Fruit fly (Drosophila melanogaster) whole organism, embryonic: Measurements from ENCODE around the gene CG32023.
A peak's percentile ranks its signal among the peaks of the same experiment; 100 is the strongest.

Experiments
- Abd-B ChIP-seq: fragments of 200-800 bp; sonication (Bioruptor generic); optimal IDR thresholded peaks from 2 replicates; lab custom pipeline; 2018; ENCODE audit warnings: missing biosample characterization, mild to moderate bottlenecking, missing genetic modification characterization, moderate library complexity
- Ada2b ChIP-seq: fragments of 200-800 bp; sonication (Bioruptor generic); IDR thresholded peaks from 2 replicates; pipeline ENCODE4 v1.3.6; 2022; ENCODE audit warnings: missing biosample characterization, missing genetic modification characterization
- Bdp1 ChIP-seq: fragments of 200-800 bp; sonication (Bioruptor generic); optimal IDR thresholded peaks from 3 replicates; lab custom pipeline; 2016; ENCODE audit warnings: missing biosample characterization, missing genetic modification characterization
- CG10147 ChIP-seq: fragments of 200-800 bp; sonication (Bioruptor generic); optimal IDR thresholded peaks from 2 replicates; lab custom pipeline; 2019; ENCODE audit warnings: missing biosample characterization, mild to moderate bottlenecking, missing genetic modification characterization, moderate library complexity
- CG10321 ChIP-seq: fragments of 200-800 bp; sonication (Bioruptor generic); IDR thresholded peaks from 2 replicates; pipeline ENCODE4 v1.3.6; 2022; ENCODE audit warnings: missing biosample characterization, missing genetic modification characterization
- CG14860 ChIP-seq: fragments of 200-800 bp; sonication (Bioruptor generic); IDR thresholded peaks from 3 replicates; pipeline ENCODE4 v1.3.6; 2022; ENCODE audit warnings: missing biosample characterization, missing genetic modification characterization; ENCODE audit not compliant: partially characterized antibody
- CG15514 ChIP-seq: fragments of 200-800 bp; sonication (Bioruptor generic); optimal IDR thresholded peaks from 3 replicates; lab custom pipeline; 2017; ENCODE audit warnings: missing biosample characterization, missing genetic modification characterization, mild to moderate bottlenecking, moderate library complexity, missing genetic modification reagents
- CG1647 ChIP-seq: fragments of 200-800 bp; sonication (Bioruptor generic); optimal IDR thresholded peaks from 3 replicates; lab custom pipeline; 2016; ENCODE audit warnings: missing biosample characterization, missing genetic modification characterization
- CG16813 ChIP-seq: fragments of 200-800 bp; sonication (Bioruptor generic); IDR thresholded peaks from 3 replicates; pipeline ENCODE4 v1.3.6; 2022; ENCODE audit warnings: missing biosample characterization, missing genetic modification characterization; ENCODE audit not compliant: partially characterized antibody
- CG1832 ChIP-seq: fragments of 200-800 bp; sonication (Bioruptor generic); optimal IDR thresholded peaks from 2 replicates; lab custom pipeline; 2017; ENCODE audit warnings: missing biosample characterization, mild to moderate bottlenecking, missing genetic modification characterization, inconsistent platforms
- CG2116 ChIP-seq: fragments of 200-800 bp; sonication (Bioruptor generic); optimal IDR thresholded peaks from 3 replicates; lab custom pipeline; 2018; ENCODE audit warnings: missing biosample characterization, mild to moderate bottlenecking, missing genetic modification characterization
- CG30020 ChIP-seq: fragments of 200-800 bp; optimal IDR thresholded peaks from 2 replicates; lab custom pipeline; 2019; ENCODE audit warnings: missing biosample characterization, mild to moderate bottlenecking, missing genetic modification characterization, moderate library complexity
- CG3065 ChIP-seq: fragments of 200-800 bp; sonication (Bioruptor generic); optimal IDR thresholded peaks from 2 replicates; lab custom pipeline; 2016; ENCODE audit warnings: missing biosample characterization, missing genetic modification characterization
- CG43689 ChIP-seq: fragments of 200-800 bp; sonication (Bioruptor generic); IDR thresholded peaks from 2 replicates; pipeline ENCODE4 v1.3.6; 2022; ENCODE audit warnings: missing biosample characterization, missing genetic modification characterization
- CG5180 ChIP-seq: fragments of 200-800 bp; sonication (Bioruptor generic); optimal IDR thresholded peaks from 3 replicates; lab custom pipeline; 2017; ENCODE audit warnings: missing biosample characterization, missing genetic modification characterization, mild to moderate bottlenecking, moderate library complexity, missing genetic modification reagents
- CG6254 ChIP-seq: fragments of 200-800 bp; sonication (Bioruptor generic); optimal IDR thresholded peaks from 3 replicates; lab custom pipeline; 2017; ENCODE audit warnings: mild to moderate bottlenecking, missing biosample characterization, missing genetic modification reagents, missing genetic modification characterization
- CG6689 ChIP-seq: fragments of 200-800 bp; sonication (Bioruptor generic); IDR thresholded peaks from 2 replicates; pipeline ENCODE4 v1.3.6; 2022; ENCODE audit warnings: missing biosample characterization, missing genetic modification characterization
- CG8089 ChIP-seq: fragments of 200-800 bp; sonication (Bioruptor generic); optimal IDR thresholded peaks from 3 replicates; lab custom pipeline; 2016; ENCODE audit warnings: missing biosample characterization, missing genetic modification characterization
- CG8290 ChIP-seq, 3 experiments: fragments of 200-800 bp; sonication (Bioruptor generic); optimal IDR thresholded peaks; 2 replicates each; lab custom pipeline; 2016 to 2019; ENCODE audit warnings: missing biosample characterization in 3 of 3, missing genetic modification characterization in 3 of 3, mild to moderate bottlenecking in 2 of 3, moderate library complexity in 1 of 3
- Chrac-16 ChIP-seq: fragments of 200-800 bp; sonication (Bioruptor generic); optimal IDR thresholded peaks from 3 replicates; lab custom pipeline; 2016; ENCODE audit warnings: missing biosample characterization, missing genetic modification characterization
- Dip3 ChIP-seq: fragments of 200-800 bp; sonication (Bioruptor generic); optimal IDR thresholded peaks from 3 replicates; lab custom pipeline; 2016; ENCODE audit warnings: missing biosample characterization, missing genetic modification characterization
- Dp ChIP-seq: fragments of 200-800 bp; sonication (Bioruptor generic); optimal IDR thresholded peaks from 2 replicates; lab custom pipeline; 2018; ENCODE audit warnings: missing biosample characterization, mild to moderate bottlenecking, missing genetic modification characterization, moderate library complexity
- Ets97D ChIP-seq: fragments of 200-800 bp; sonication (Bioruptor generic); optimal IDR thresholded peaks from 3 replicates; lab custom pipeline; 2016; ENCODE audit warnings: missing biosample characterization, missing genetic modification characterization
- Hr78 ChIP-seq, 2 experiments: fragments of 200-800 bp in 1 of 2; fragments of >200 bp in 1 of 2; sonication (Bioruptor generic) in 1 of 2; optimal IDR thresholded peaks; 2 replicates each; lab custom pipeline; 2017 to 2019; ENCODE audit warnings: missing biosample characterization in 2 of 2, missing genetic modification characterization in 2 of 2, mild to moderate bottlenecking in 1 of 2, moderate library complexity in 1 of 2
- Jarid2 ChIP-seq: fragments of 200-800 bp; sonication (Bioruptor generic); optimal IDR thresholded peaks from 3 replicates; lab custom pipeline; 2017; ENCODE audit warnings: mild to moderate bottlenecking, missing biosample characterization, missing genetic modification reagents, missing genetic modification characterization
- Lim3 ChIP-seq: fragments of 200-800 bp; sonication (Bioruptor generic); IDR thresholded peaks from 2 replicates; pipeline ENCODE4 v1.3.6; 2022; ENCODE audit warnings: missing biosample characterization, missing genetic modification characterization
- MTF-1 ChIP-seq: fragments of 200-800 bp; sonication (Bioruptor generic); optimal IDR thresholded peaks from 2 replicates; lab custom pipeline; 2018; ENCODE audit warnings: missing biosample characterization, mild to moderate bottlenecking, missing genetic modification characterization, borderline replicate concordance
- NC2β ChIP-seq: fragments of 200-800 bp; sonication (Bioruptor generic); optimal IDR thresholded peaks from 2 replicates; lab custom pipeline; 2016; ENCODE audit warnings: missing biosample characterization, missing genetic modification characterization
- Oaz ChIP-seq: fragments of 200-800 bp; sonication (Bioruptor generic); IDR thresholded peaks from 2 replicates; pipeline ENCODE4 v1.3.6; 2022; ENCODE audit warnings: missing biosample characterization, missing genetic modification characterization
- Rx ChIP-seq: fragments of 200-800 bp; sonication (Bioruptor generic); IDR thresholded peaks from 2 replicates; pipeline ENCODE4 v1.3.6; 2022; ENCODE audit warnings: missing biosample characterization, missing genetic modification characterization
- Sry-δ ChIP-seq: fragments of 200-800 bp; sonication (Bioruptor generic); optimal IDR thresholded peaks from 2 replicates; lab custom pipeline; 2016; ENCODE audit warnings: missing biosample characterization, missing genetic modification characterization
- Xrp1 ChIP-seq: fragments of 200-800 bp; sonication (Bioruptor generic); IDR thresholded peaks from 2 replicates; pipeline ENCODE4 v1.3.6; 2022; ENCODE audit warnings: missing biosample characterization, missing genetic modification characterization
- YL-1 ChIP-seq: fragments of 200-800 bp; sonication (Bioruptor generic); optimal IDR thresholded peaks from 3 replicates; lab custom pipeline; 2017; ENCODE audit warnings: missing biosample characterization, mild to moderate bottlenecking, missing genetic modification characterization
- ab ChIP-seq: fragments of 200-800 bp; sonication (Bioruptor generic); optimal IDR thresholded peaks from 2 replicates; lab custom pipeline; 2016; ENCODE audit warnings: missing biosample characterization, missing genetic modification characterization
- al ChIP-seq: fragments of 200-800 bp; sonication (Bioruptor generic); IDR thresholded peaks from 2 replicates; pipeline ENCODE4 v1.3.6; 2022; ENCODE audit warnings: missing biosample characterization, missing genetic modification characterization
- br ChIP-seq: fragments of >200 bp; optimal IDR thresholded peaks from 2 replicates; lab custom pipeline; 2017
- dpn ChIP-seq, 2 experiments: fragments of 200-800 bp; sonication (Bioruptor generic); optimal IDR thresholded peaks; 3 replicates each; lab custom pipeline; 2016; ENCODE audit warnings: missing biosample characterization in 2 of 2, missing genetic modification characterization in 2 of 2
- fd102C ChIP-seq: fragments of 200-800 bp; sonication (Bioruptor generic); optimal IDR thresholded peaks from 2 replicates; lab custom pipeline; 2018; ENCODE audit warnings: missing biosample characterization, mild to moderate bottlenecking, missing genetic modification characterization, moderate library complexity
- fd96Cb ChIP-seq: fragments of 200-800 bp; sonication (Bioruptor generic); optimal IDR thresholded peaks from 2 replicates; lab custom pipeline; 2018; ENCODE audit warnings: missing biosample characterization, mild to moderate bottlenecking, missing genetic modification characterization, moderate library complexity
- gro ChIP-seq: fragments of 200-800 bp; sonication (Bioruptor generic); optimal IDR thresholded peaks from 2 replicates; lab custom pipeline; 2016; ENCODE audit warnings: missing biosample characterization, missing genetic modification characterization
- gsb-n ChIP-seq: fragments of 200-800 bp; sonication (Bioruptor generic); optimal IDR thresholded peaks from 3 replicates; lab custom pipeline; 2018; ENCODE audit warnings: missing biosample characterization, mild to moderate bottlenecking, missing genetic modification characterization
- gt ChIP-seq: fragments of 200-800 bp; sonication (Bioruptor generic); IDR thresholded peaks from 2 replicates; pipeline ENCODE4 v1.3.6; 2022; ENCODE audit warnings: missing biosample characterization, missing genetic modification characterization
- hbn ChIP-seq: fragments of 200-800 bp; sonication (Bioruptor generic); IDR thresholded peaks from 2 replicates; pipeline ENCODE4 v1.3.6; 2022; ENCODE audit warnings: missing biosample characterization, missing genetic modification characterization; ENCODE audit not compliant: partially characterized antibody
- peb ChIP-seq: fragments of 200-800 bp; sonication (Bioruptor generic); IDR thresholded peaks from 2 replicates; pipeline ENCODE4 v1.3.6; 2022; ENCODE audit warnings: missing biosample characterization, missing genetic modification characterization
- pnt ChIP-seq: fragments of 200-800 bp; sonication (Bioruptor generic); optimal IDR thresholded peaks from 3 replicates; lab custom pipeline; 2016; ENCODE audit warnings: missing biosample characterization, missing genetic modification characterization
- row ChIP-seq: fragments of 200-800 bp; sonication (Bioruptor generic); IDR thresholded peaks from 3 replicates; pipeline ENCODE4 v1.3.6; 2022; ENCODE audit warnings: missing biosample characterization, missing genetic modification characterization
- salm ChIP-seq: fragments of 200-800 bp; sonication (Bioruptor generic); optimal IDR thresholded peaks from 2 replicates; lab custom pipeline; 2018; ENCODE audit warnings: missing biosample characterization, mild to moderate bottlenecking, missing genetic modification characterization
- slou ChIP-seq: fragments of 200-800 bp; sonication (Bioruptor generic); optimal IDR thresholded peaks from 3 replicates; lab custom pipeline; 2016; ENCODE audit warnings: missing biosample characterization, missing genetic modification characterization
- sug ChIP-seq: fragments of 200-800 bp; optimal IDR thresholded peaks from 2 replicates; lab custom pipeline; 2019; ENCODE audit warnings: missing biosample characterization, mild to moderate bottlenecking, missing genetic modification characterization, moderate library complexity
- trem ChIP-seq: fragments of 200-800 bp; optimal IDR thresholded peaks from 3 replicates; lab custom pipeline; 2019; ENCODE audit warnings: missing biosample characterization, mild to moderate bottlenecking, missing genetic modification characterization, moderate library complexity
- tup ChIP-seq: fragments of 200-800 bp; sonication (Bioruptor generic); optimal IDR thresholded peaks from 2 replicates; lab custom pipeline; 2016; ENCODE audit warnings: missing biosample characterization, mild to moderate bottlenecking, missing genetic modification characterization, moderate library complexity

The CG32023 gene

dm6 chr3L:8852907-8853306 is 48.9 kb upstream of the CG32023 start (continued):
- TF ChIP-seq Dip3 (no peak), CG6689 (GFP tag; lab: Robert Waterston, UW) (peak; percentile 29; the same call in 1 of the 2 replicates), hbn (GFP tag; lab: Robert Waterston, UW) (no peak), Ada2b (GFP tag; lab: Robert Waterston, UW) (peak; percentile 63), sug (tag; lab: Kevin White, UChicago) (peak; percentile 25), gsb-n (tag; lab: Kevin White, UChicago) (no peak), gro (no peak), pnt (peak; percentile 60), dpn (GFP tag; optimal IDR thresholded peaks at IDR 0.05; lab: Kevin White, UChicago) (peak in 1 of 2 experiments; percentile 26), CG5180 (GFP tag; lab: Kevin White, UChicago) (no peak), CG1832 (no peak), CG30020 (tag; lab: Kevin White, UChicago) (no peak), CG10147 (no peak), Xrp1 (peak; percentile 65), CG1647 (no peak), Chrac-16 (GFP tag; lab: Kevin White, UChicago) (peak; percentile 20), gt (GFP tag; lab: Robert Waterston, UW) (no peak), CG14860 (GFP tag; lab: Robert Waterston, UW) (no peak), fd96Cb (tag; lab: Kevin White, UChicago) (peak; percentile 8), NC2β (GFP tag; lab: Kevin White, UChicago) (no peak), CG2116 (GFP tag; lab: Kevin White, UChicago) (no peak), CG16813 (GFP tag; lab: Robert Waterston, UW) (no peak), MTF-1 (GFP tag; lab: Kevin White, UChicago) (no peak), Sry-δ (GFP tag; lab: Kevin White, UChicago) (no peak), Jarid2 (GFP tag; lab: Kevin White, UChicago) (no peak), salm (tag; lab: Kevin White, UChicago) (no peak), CG8089 (GFP tag; lab: Kevin White, UChicago) (no peak), tup (GFP tag; lab: Kevin White, UChicago) (no peak), Bdp1 (GFP tag; lab: Kevin White, UChicago) (no peak), trem (no peak), Dp (GFP tag; lab: Kevin White, UChicago) (no peak), CG43689 (GFP tag; lab: Robert Waterston, UW) (no peak), peb (GFP tag; lab: Robert Waterston, UW) (no peak), fd102C (GFP tag; lab: Kevin White, UChicago) (no peak), Rx (GFP tag; lab: Robert Waterston, UW) (0 out of 2 replicates have a peak, but pooled peaks have one; percentile 30), br (no peak), CG6254 (no peak), CG15514 (GFP tag; lab: Kevin White, UChicago) (no peak), CG8290 (GFP tag; optimal IDR thresholded peaks at IDR 0.05; lab: Kevin White, UChicago) (no peak), CG8290 (tag; optimal IDR thresholded peaks at IDR 0.05; lab: Kevin White, UChicago) (peak in 1 of 2 experiments; percentile 74), Oaz (GFP tag; lab: Robert Waterston, UW) (peak; percentile 30; the same call in 1 of the 2 replicates), al (GFP tag; lab: Robert Waterston, UW) (no peak), row (GFP tag; lab: Robert Waterston, UW) (peak; percentile 61), Ets97D (no peak), YL-1 (no peak), Abd-B (GFP tag; lab: Kevin White, UChicago) (no peak), slou (no peak), CG3065 (GFP tag; lab: Kevin White, UChicago) (no peak), CG10321 (GFP tag; lab: Robert Waterston, UW) (no peak), Hr78 (GFP tag; optimal IDR thresholded peaks at IDR 0.05; lab: Kevin White, UChicago) (no peak), ab (no peak), Lim3 (GFP tag; lab: Robert Waterston, UW) (no peak)
